5 fruit fly cellular contexts compared by ENCODE assay signal in genomic region chrX:19501274-19501673, dm6.
TF ChIP-seq lines count a peak whose summit lies in the region.

No protein-coding gene starts in this region.

- TF ChIP-seq CTCF in whole organism, embryonic (GFP tag; optimal IDR thresholded peaks at IDR 0.05; lab: Kevin White, UChicago) = no peak

TF ChIP-seq in whole organism, adult, 20 proteins besides CTCF, POLR2A, EP300 and RAD21:
- TF ChIP-seq Hr96 (GFP tag; optimal IDR thresholded peaks at IDR 0.05; lab: Kevin White, UChicago) (no peak), toe (GFP tag; optimal IDR thresholded peaks at IDR 0.05; lab: Kevin White, UChicago) (no peak), CG1620 (GFP tag; optimal IDR thresholded peaks at IDR 0.05; lab: Kevin White, UChicago) (no peak), tj (GFP tag; optimal IDR thresholded peaks at IDR 0.05; lab: Kevin White, UChicago) (no peak), cnc (optimal IDR thresholded peaks at IDR 0.05; lab: Kevin White, UChicago) (no peak), Mnt (GFP tag; optimal IDR thresholded peaks at IDR 0.05; lab: Kevin White, UChicago) (peak; percentile 19), ovo (GFP tag; optimal IDR thresholded peaks at IDR 0.05; lab: Kevin White, UChicago) (no peak), pad (GFP tag; optimal IDR thresholded peaks at IDR 0.05; lab: Kevin White, UChicago) (no peak)

TF ChIP-seq in whole organism, embryonic, 481 proteins besides CTCF, POLR2A, EP300 and RAD21 (continues in another document):
- TF ChIP-seq sug (tag; optimal IDR thresholded peaks at IDR 0.05; lab: Kevin White, UChicago) = peak; percentile 89
- no peak for TF ChIP-seq bab2 (GFP tag; optimal IDR thresholded peaks at IDR 0.05; lab: Kevin White, UChicago)
- no peak for TF ChIP-seq br (optimal IDR thresholded peaks at IDR 0.05; lab: Kevin White, UChicago)
- no peak for TF ChIP-seq ind (GFP tag; optimal IDR thresholded peaks at IDR 0.05; lab: Kevin White, UChicago)
- no peak for TF ChIP-seq ci (GFP tag; IDR thresholded peaks at IDR 0.05; lab: Robert Waterston, UW)
- no peak for TF ChIP-seq CG31365 (tag; optimal IDR thresholded peaks at IDR 0.05; lab: Kevin White, UChicago)
- no peak for TF ChIP-seq CG11093 (GFP tag; IDR thresholded peaks at IDR 0.05; lab: Robert Waterston, UW)
- no peak for TF ChIP-seq CG30020 (tag; optimal IDR thresholded peaks at IDR 0.05; lab: Kevin White, UChicago)
- no peak for TF ChIP-seq Scr (GFP tag; IDR thresholded peaks at IDR 0.05; lab: Robert Waterston, UW; ENCODE audit: partially characterized antibody)
- TF ChIP-seq Med (GFP tag; lab: Kevin White, UChicago) = peak; percentile 32
- no peak for TF ChIP-seq HLH3B (GFP tag; IDR thresholded peaks at IDR 0.05; lab: Robert Waterston, UW)
- TF ChIP-seq CG18262 (tag; optimal IDR thresholded peaks at IDR 0.05; lab: Kevin White, UChicago) = no peak
- TF ChIP-seq Awh (GFP tag; IDR thresholded peaks at IDR 0.05; lab: Robert Waterston, UW) = no peak
- TF ChIP-seq CG8290 (GFP tag; optimal IDR thresholded peaks at IDR 0.05; lab: Kevin White, UChicago) = no peak
- TF ChIP-seq CG8290 (tag; optimal IDR thresholded peaks at IDR 0.05; lab: Kevin White, UChicago) = no peak
- 0 out of 2 replicates have a peak, but pooled peaks have one; percentile 8 for TF ChIP-seq Adf1 (GFP tag; IDR thresholded peaks at IDR 0.05; lab: Robert Waterston, UW)
- TF ChIP-seq CG18476 (GFP tag; optimal IDR thresholded peaks at IDR 0.05; lab: Kevin White, UChicago) = no peak
- no peak for TF ChIP-seq sima (GFP tag; optimal IDR thresholded peaks at IDR 0.05; lab: Kevin White, UChicago)
- peak; percentile 14 for TF ChIP-seq CG10543 (GFP tag; optimal IDR thresholded peaks at IDR 0.05; lab: Kevin White, UChicago)
- peak; percentile 83 for TF ChIP-seq CG15479 (GFP tag; optimal IDR thresholded peaks at IDR 0.05; lab: Kevin White, UChicago)
- TF ChIP-seq sd (tag; optimal IDR thresholded peaks at IDR 0.05; lab: Kevin White, UChicago) = no peak
- peak; percentile 69 for TF ChIP-seq CG34376 (GFP tag; optimal IDR thresholded peaks at IDR 0.05; lab: Kevin White, UChicago)

TF ChIP-seq in whole organism, prepupa, 60 proteins besides CTCF, POLR2A, EP300 and RAD21:
- TF ChIP-seq OdsH (GFP tag; optimal IDR thresholded peaks at IDR 0.05; lab: Kevin White, UChicago) (no peak), esn (GFP tag; optimal IDR thresholded peaks at IDR 0.05; lab: Kevin White, UChicago) (no peak), CG9139 (GFP tag; optimal IDR thresholded peaks at IDR 0.05; lab: Kevin White, UChicago) (no peak), CG4318 (GFP tag; optimal IDR thresholded peaks at IDR 0.05; lab: Kevin White, UChicago) (no peak), CG34406 (GFP tag; optimal IDR thresholded peaks at IDR 0.05; lab: Kevin White, UChicago) (no peak), CG1621 (tag; optimal IDR thresholded peaks at IDR 0.05; lab: Kevin White, UChicago) (no peak), CG15336 (GFP tag; IDR thresholded peaks at IDR 0.05; lab: Robert Waterston, UW) (no peak), svp (GFP tag; lab: Kevin White, UChicago) (peak; percentile 95), Sox15 (GFP tag; optimal IDR thresholded peaks at IDR 0.05; lab: Kevin White, UChicago) (no peak), vri (GFP tag; optimal IDR thresholded peaks at IDR 0.05; lab: Kevin White, UChicago) (peak; percentile 34), dsx (GFP tag; optimal IDR thresholded peaks at IDR 0.05; lab: Kevin White, UChicago; ENCODE audit: poor library complexity, severe bottlenecking) (no peak)

TF ChIP-seq in whole organism, pupa, 21 proteins besides CTCF, POLR2A, EP300 and RAD21:
- TF ChIP-seq CG32121 (GFP tag; IDR thresholded peaks at IDR 0.05; lab: Robert Waterston, UW) (no peak), CG8301 (tag; optimal IDR thresholded peaks at IDR 0.05; lab: Kevin White, UChicago) (no peak), D1 (tag; optimal IDR thresholded peaks at IDR 0.05; lab: Kevin White, UChicago) (no peak), CG13204 (GFP tag; optimal IDR thresholded peaks at IDR 0.05; lab: Kevin White, UChicago) (peak; percentile 63), fd96Ca (GFP tag; IDR thresholded peaks at IDR 0.05; lab: Robert Waterston, UW) (no peak), EcR (GFP tag; optimal IDR thresholded peaks at IDR 0.05; lab: Kevin White, UChicago) (peak; percentile 33), CG12605 (GFP tag; IDR thresholded peaks at IDR 0.05; lab: Robert Waterston, UW) (no peak), Ets98B (GFP tag; IDR thresholded peaks at IDR 0.05; lab: Robert Waterston, UW) (no peak)

TF ChIP-seq in whole organism, wandering third instar larva, 38 proteins besides CTCF, POLR2A, EP300 and RAD21:
- TF ChIP-seq fru (GFP tag; optimal IDR thresholded peaks at IDR 0.05; lab: Kevin White, UChicago) (no peak), Jra (GFP tag; optimal IDR thresholded peaks at IDR 0.05; lab: Kevin White, UChicago) (no peak), CG32264 (GFP tag; optimal IDR thresholded peaks at IDR 0.05; lab: Kevin White, UChicago) (no peak), h (GFP tag; optimal IDR thresholded peaks at IDR 0.05; lab: Kevin White, UChicago) (peak; percentile 41), brk (GFP tag; optimal IDR thresholded peaks at IDR 0.05; lab: Kevin White, UChicago) (no peak), dsf (GFP tag; optimal IDR thresholded peaks at IDR 0.05; lab: Kevin White, UChicago; ENCODE audit: borderline replicate concordance) (no peak), OdsH (GFP tag; optimal IDR thresholded peaks at IDR 0.05; lab: Kevin White, UChicago) (no peak), br (GFP tag; optimal IDR thresholded peaks at IDR 0.05; lab: Kevin White, UChicago) (peak; percentile 3), lola (GFP tag; optimal IDR thresholded peaks at IDR 0.05; lab: Kevin White, UChicago) (no peak), N (GFP tag; optimal IDR thresholded peaks at IDR 0.05; lab: Kevin White, UChicago) (no peak), ey (GFP tag; optimal IDR thresholded peaks at IDR 0.05; lab: Kevin White, UChicago) (no peak), Sp1 (GFP tag; optimal IDR thresholded peaks at IDR 0.05; lab: Kevin White, UChicago) (no peak), sv (GFP tag; optimal IDR thresholded peaks at IDR 0.05; lab: Kevin White, UChicago) (no peak), Rel (GFP tag; optimal IDR thresholded peaks at IDR 0.05; lab: Kevin White, UChicago) (no peak), Rel (tag; optimal IDR thresholded peaks at IDR 0.05; lab: Kevin White, UChicago) (peak; percentile 86), GATAd (GFP tag; optimal IDR thresholded peaks at IDR 0.05; lab: Kevin White, UChicago) (no peak), rgr (GFP tag; optimal IDR thresholded peaks at IDR 0.05; lab: Kevin White, UChicago) (no peak)
